Worm (Caenorhabditis elegans) whole organism, midembryonic: ENCODE measurements around the gene F48G7.10.

Source experiments
- cog-1 ChIP-seq: sonication (generic microtip); optimal IDR thresholded peaks from 2 replicates; lab custom pipeline; 2016; ENCODE audit warnings: missing genetic modification characterization, missing compliant biosample characterization
- flt-1 ChIP-seq: fragments of 200-800 bp; sonication (Bioruptor generic); IDR thresholded peaks from 2 replicates; pipeline ENCODE4 v1.3.6; 2022; ENCODE audit warnings: missing genetic modification characterization, missing compliant biosample characterization
- klf-2 ChIP-seq: fragments of 200-800 bp; sonication (Bioruptor generic); conservative IDR thresholded peaks from 2 replicates; pipeline ENCODE4 v1.3.6; 2022; ENCODE audit warnings: missing genetic modification reagents, missing genetic modification characterization, missing compliant biosample characterization
- med-1 ChIP-seq: sonication (generic microtip); optimal IDR thresholded peaks from 2 replicates; lab custom pipeline; 2017; ENCODE audit warnings: missing genetic modification characterization, mild to moderate bottlenecking, missing compliant biosample characterization, antibody characterized with exemption, missing genetic modification reagents; ENCODE audit not compliant: insufficient read depth
- ztf-23 ChIP-seq: fragments of 200-800 bp; sonication (Bioruptor generic); IDR thresholded peaks from 2 replicates; pipeline ENCODE4 v1.3.6; 2022; ENCODE audit warnings: missing genetic modification reagents, missing genetic modification characterization, missing compliant biosample characterization
- ztf-29 ChIP-seq: fragments of 200-800 bp; sonication (Bioruptor generic); IDR thresholded peaks from 2 replicates; pipeline ENCODE4 v1.3.6; 2022; ENCODE audit warnings: missing genetic modification reagents, missing genetic modification characterization, missing compliant biosample characterization

- TF ChIP-seq klf-2 (no peak), med-1 (no peak), ztf-29 (GFP tag; lab: Robert Waterston, UW) (no peak), flt-1 (GFP tag; lab: Robert Waterston, UW) (no peak), cog-1 (tag; lab: Kevin White, UChicago) (no peak), ztf-23 (GFP tag; lab: Robert Waterston, UW) (no peak)
These were observed 7.2 kb downstream of the F48G7.10 start, which contains the start of gene F48G7.8 for ce11 chrV:627585-627984.
